Worm (Caenorhabditis elegans) whole organism, midembryonic: ENCODE results near the gene ketn-1.
A peak's percentile ranks its signal among the peaks of the same experiment; 100 is the strongest.

Experiments used
- T22C8.4 ChIP-seq: fragments of 200-800 bp; sonication (Bioruptor generic); IDR thresholded peaks from 2 replicates; pipeline ENCODE4 v1.3.6; 2022; ENCODE audit warnings: missing genetic modification characterization, missing compliant biosample characterization
- cog-1 ChIP-seq: sonication (generic microtip); optimal IDR thresholded peaks from 2 replicates; lab custom pipeline; 2016; ENCODE audit warnings: missing genetic modification characterization, missing compliant biosample characterization
- flt-1 ChIP-seq: fragments of 200-800 bp; sonication (Bioruptor generic); IDR thresholded peaks from 2 replicates; pipeline ENCODE4 v1.3.6; 2022; ENCODE audit warnings: missing genetic modification characterization, missing compliant biosample characterization
- klf-2 ChIP-seq: fragments of 200-800 bp; sonication (Bioruptor generic); conservative IDR thresholded peaks from 2 replicates; pipeline ENCODE4 v1.3.6; 2022; ENCODE audit warnings: missing genetic modification reagents, missing genetic modification characterization, missing compliant biosample characterization
- med-1 ChIP-seq: sonication (generic microtip); optimal IDR thresholded peaks from 2 replicates; lab custom pipeline; 2017; ENCODE audit warnings: missing genetic modification characterization, mild to moderate bottlenecking, missing compliant biosample characterization, antibody characterized with exemption, missing genetic modification reagents; ENCODE audit not compliant: insufficient read depth
- ref-1 ChIP-seq: fragments of 200-800 bp; sonication (Bioruptor generic); conservative IDR thresholded peaks from 2 replicates; pipeline ENCODE4 v1.3.6; 2022; ENCODE audit warnings: missing genetic modification reagents, missing genetic modification characterization, missing compliant biosample characterization
- tab-1 ChIP-seq: fragments of 200-800 bp; sonication (Bioruptor generic); IDR thresholded peaks from 2 replicates; pipeline ENCODE4 v1.3.6; 2022; ENCODE audit warnings: missing genetic modification characterization, missing compliant biosample characterization
- ztf-23 ChIP-seq: fragments of 200-800 bp; sonication (Bioruptor generic); IDR thresholded peaks from 2 replicates; pipeline ENCODE4 v1.3.6; 2022; ENCODE audit warnings: missing genetic modification reagents, missing genetic modification characterization, missing compliant biosample characterization
- ztf-29 ChIP-seq: fragments of 200-800 bp; sonication (Bioruptor generic); IDR thresholded peaks from 2 replicates; pipeline ENCODE4 v1.3.6; 2022; ENCODE audit warnings: missing genetic modification reagents, missing genetic modification characterization, missing compliant biosample characterization

Gene ketn-1

ce11 chrV:2780786-2781185 is 26.9 kb downstream of the ketn-1 start, which contains the start of gene R05D8.11:
TSS of gene R05D8.11 (minus strand) at chrV:2780886.
- no peak for TF ChIP-seq med-1 (GFP tag; lab: Kevin White, UChicago)
- no peak for TF ChIP-seq T22C8.4
- TF ChIP-seq cog-1 (tag; lab: Kevin White, UChicago) = no peak
- no peak for TF ChIP-seq tab-1 (GFP tag; lab: Robert Waterston, UW)
- TF ChIP-seq ztf-23 (GFP tag; lab: Robert Waterston, UW) = no peak
- no peak for TF ChIP-seq flt-1 (GFP tag; lab: Robert Waterston, UW)
- no peak for TF ChIP-seq ref-1
- TF ChIP-seq klf-2 (GFP tag; lab: Robert Waterston, UW) = no peak
- TF ChIP-seq ztf-29 (GFP tag; lab: Robert Waterston, UW) = no peak

- TF ChIP-seq med-1 (GFP tag; lab: Kevin White, UChicago) = no peak
These were observed 33.6 kb downstream of the ketn-1 start, which contains the start of gene srj-18 for ce11 chrV:2774042-2774441. TSS of gene srj-18 (plus strand) at chrV:2774342.

- TF ChIP-seq klf-2 (GFP tag; lab: Robert Waterston, UW) (no peak), cog-1 (tag; lab: Kevin White, UChicago) (no peak), ztf-29 (GFP tag; lab: Robert Waterston, UW) (no peak), flt-1 (GFP tag; lab: Robert Waterston, UW) (no peak), ref-1 (no peak), med-1 (GFP tag; lab: Kevin White, UChicago) (no peak), T22C8.4 (no peak), tab-1 (GFP tag; lab: Robert Waterston, UW) (no peak), ztf-23 (GFP tag; lab: Robert Waterston, UW) (no peak)
These were observed 36.1 kb downstream of the ketn-1 start, which contains the start of gene srh-56 for ce11 chrV:2771560-2771959. TSS of gene srh-56 (plus strand) at chrV:2771860.

- TF ChIP-seq ztf-29 (GFP tag; lab: Robert Waterston, UW) = no peak
- TF ChIP-seq ref-1 = no peak
- TF ChIP-seq klf-2 (GFP tag; lab: Robert Waterston, UW) = no peak
- no peak for TF ChIP-seq ztf-23 (GFP tag; lab: Robert Waterston, UW)
- no peak for TF ChIP-seq T22C8.4
- no peak for TF ChIP-seq tab-1 (GFP tag; lab: Robert Waterston, UW)
- no peak for TF ChIP-seq med-1 (GFP tag; lab: Kevin White, UChicago)
- no peak for TF ChIP-seq flt-1 (GFP tag; lab: Robert Waterston, UW)
- TF ChIP-seq cog-1 (tag; lab: Kevin White, UChicago) = no peak
These were observed 37.9 kb downstream of the ketn-1 start, which contains the start of gene dhs-15 for ce11 chrV:2769754-2770153. TSS of gene dhs-15 (minus strand) at chrV:2769854.

- TF ChIP-seq ztf-23 (GFP tag; lab: Robert Waterston, UW) (no peak), med-1 (GFP tag; lab: Kevin White, UChicago) (no peak), tab-1 (GFP tag; lab: Robert Waterston, UW) (no peak), cog-1 (tag; lab: Kevin White, UChicago) (no peak), klf-2 (GFP tag; lab: Robert Waterston, UW) (no peak), ztf-29 (GFP tag; lab: Robert Waterston, UW) (no peak), ref-1 (no peak), flt-1 (GFP tag; lab: Robert Waterston, UW) (no peak), T22C8.4 (no peak)
These were observed 40.2 kb downstream of the ketn-1 start, which contains the start of gene R05D8.9 for ce11 chrV:2767465-2767864. TSS of gene R05D8.9 (minus strand) at chrV:2767565.

- TF ChIP-seq med-1 (GFP tag; lab: Kevin White, UChicago) (no peak), ztf-29 (GFP tag; lab: Robert Waterston, UW) (no peak), ref-1 (no peak)
These were observed 42.6 kb downstream of the ketn-1 start, which contains the start of gene dhs-14 for ce11 chrV:2765052-2765451. TSS of gene dhs-14 (minus strand) at chrV:2765200.

- TF ChIP-seq T22C8.4 (no peak), ztf-29 (GFP tag; lab: Robert Waterston, UW) (no peak), med-1 (GFP tag; lab: Kevin White, UChicago) (no peak), tab-1 (GFP tag; lab: Robert Waterston, UW) (no peak), ref-1 (no peak)
These were observed 44.6 kb downstream of the ketn-1 start, which contains the start of gene R05D8.7 for ce11 chrV:2763105-2763504. TSS of gene R05D8.7 (minus strand) at chrV:2763208.

- TF ChIP-seq ztf-23 (GFP tag; lab: Robert Waterston, UW) (no peak), klf-2 (GFP tag; lab: Robert Waterston, UW) (no peak), flt-1 (GFP tag; lab: Robert Waterston, UW) (no peak), med-1 (GFP tag; lab: Kevin White, UChicago) (no peak), T22C8.4 (no peak), ref-1 (no peak), tab-1 (GFP tag; lab: Robert Waterston, UW) (no peak), cog-1 (tag; lab: Kevin White, UChicago) (no peak), ztf-29 (GFP tag; lab: Robert Waterston, UW) (no peak)
These were observed 46.2 kb downstream of the ketn-1 start for ce11 chrV:2761470-2761869.

- TF ChIP-seq cog-1 (tag; lab: Kevin White, UChicago) = no peak
- no peak for TF ChIP-seq ztf-23 (GFP tag; lab: Robert Waterston, UW)
- TF ChIP-seq tab-1 (GFP tag; lab: Robert Waterston, UW) = no peak
- TF ChIP-seq flt-1 (GFP tag; lab: Robert Waterston, UW) = no peak
- TF ChIP-seq med-1 (GFP tag; lab: Kevin White, UChicago) = no peak
- TF ChIP-seq ztf-29 (GFP tag; lab: Robert Waterston, UW) = no peak
- TF ChIP-seq klf-2 (GFP tag; lab: Robert Waterston, UW) = no peak
- no peak for TF ChIP-seq T22C8.4
- no peak for TF ChIP-seq ref-1
These were observed 48.2 kb downstream of the ketn-1 start, which contains the start of gene srg-58 for ce11 chrV:2759456-2759855. TSS of gene srg-58 (minus strand) at chrV:2759556.

- TF ChIP-seq klf-2 (GFP tag; lab: Robert Waterston, UW) = 0 out of 2 replicates have a peak, but pooled peaks have one; percentile 11
- 0 out of 2 replicates have a peak, but pooled peaks have one; percentile 39 for TF ChIP-seq tab-1 (GFP tag; lab: Robert Waterston, UW)
- TF ChIP-seq med-1 (GFP tag; lab: Kevin White, UChicago) = no peak
These were observed 49.2 kb downstream of the ketn-1 start for ce11 chrV:2758437-2758836.
